Worm (Caenorhabditis elegans) whole organism, mixed stage, embryonic: Measurements from ENCODE around the gene ZK945.7.

Experiments
- M03D4.4 ChIP-seq: sonication (generic microtip); optimal IDR thresholded peaks from 2 replicates; lab custom pipeline; 2017; ENCODE audit warnings: mild to moderate bottlenecking, missing genetic modification characterization, missing compliant biosample characterization
- bed-3 ChIP-seq: fragments of 200-800 bp; sonication (Bioruptor generic); optimal IDR thresholded peaks from 3 replicates; lab custom pipeline; 2018; ENCODE audit warnings: mild to moderate bottlenecking, missing genetic modification characterization, moderate library complexity, missing compliant biosample characterization
- blmp-1 ChIP-seq: fragments of 150-350 bp; optimal IDR thresholded peaks from 2 replicates; lab custom pipeline; 2014; ENCODE audit warnings: missing biosample characterization, missing genetic modification characterization
- ceh-39 ChIP-seq: fragments of 150-350 bp; optimal IDR thresholded peaks from 2 replicates; lab custom pipeline; 2014; ENCODE audit warnings: missing biosample characterization, missing genetic modification characterization
- ceh-43 ChIP-seq: fragments of 200-800 bp; sonication (Bioruptor generic); optimal IDR thresholded peaks from 2 replicates; lab custom pipeline; 2018; ENCODE audit warnings: mild to moderate bottlenecking, missing genetic modification characterization, moderate library complexity, missing compliant biosample characterization
- ceh-83 ChIP-seq: fragments of 200-800 bp; sonication (Bioruptor generic); optimal IDR thresholded peaks from 2 replicates; lab custom pipeline; 2018; ENCODE audit warnings: mild to moderate bottlenecking, missing genetic modification characterization, missing compliant biosample characterization
- ces-1 ChIP-seq: fragments of 150-350 bp; optimal IDR thresholded peaks from 2 replicates; lab custom pipeline; 2014; ENCODE audit warnings: missing biosample characterization, missing genetic modification reagents, missing genetic modification characterization
- cnd-1 ChIP-seq: fragments of 200-800 bp; sonication (Bioruptor generic); optimal IDR thresholded peaks from 2 replicates; lab custom pipeline; 2018; ENCODE audit warnings: mild to moderate bottlenecking, missing genetic modification characterization, missing compliant biosample characterization
- drap-1 ChIP-seq: fragments of 200-800 bp; sonication (Bioruptor generic); optimal IDR thresholded peaks from 3 replicates; lab custom pipeline; 2018; ENCODE audit warnings: mild to moderate bottlenecking, missing genetic modification characterization, missing compliant biosample characterization
- elt-1 ChIP-seq: sonication (generic microtip); optimal IDR thresholded peaks from 2 replicates; lab custom pipeline; 2017; ENCODE audit warnings: missing genetic modification characterization, mild to moderate bottlenecking, missing compliant biosample characterization, antibody characterized with exemption, moderate library complexity, borderline replicate concordance; ENCODE audit not compliant: insufficient read depth
- elt-3 ChIP-seq: fragments of 150-350 bp; optimal IDR thresholded peaks from 2 replicates; lab custom pipeline; 2014; ENCODE audit warnings: missing biosample characterization, missing genetic modification characterization
- ham-2 ChIP-seq: fragments of 200-800 bp; sonication (Bioruptor generic); optimal IDR thresholded peaks from 2 replicates; lab custom pipeline; 2018; ENCODE audit warnings: mild to moderate bottlenecking, missing genetic modification characterization, missing compliant biosample characterization
- hlh-1 ChIP-seq: fragments of 150-350 bp; optimal IDR thresholded peaks from 2 replicates; lab custom pipeline; 2014; ENCODE audit warnings: missing biosample characterization, missing genetic modification reagents, missing genetic modification characterization
- lin-13 ChIP-seq: fragments of 150-350 bp; optimal IDR thresholded peaks from 2 replicates; lab custom pipeline; 2014; ENCODE audit warnings: missing biosample characterization, missing genetic modification characterization
- mep-1 ChIP-seq: fragments of 150-350 bp; optimal IDR thresholded peaks from 2 replicates; lab custom pipeline; 2017; ENCODE audit warnings: missing biosample characterization, missing genetic modification reagents, missing genetic modification characterization, inconsistent platforms
- mls-2 ChIP-seq: sonication (generic microtip); optimal IDR thresholded peaks from 2 replicates; lab custom pipeline; 2016; ENCODE audit warnings: mild to moderate bottlenecking, missing genetic modification characterization, moderate library complexity, missing compliant biosample characterization
- nhr-12 ChIP-seq: fragments of 150-350 bp; optimal IDR thresholded peaks from 2 replicates; lab custom pipeline; 2014; ENCODE audit warnings: missing biosample characterization, missing genetic modification characterization
- nhr-2 ChIP-seq: fragments of 150-350 bp; optimal IDR thresholded peaks from 2 replicates; lab custom pipeline; 2014; ENCODE audit warnings: missing biosample characterization, missing genetic modification characterization
- nhr-237 ChIP-seq: fragments of 150-350 bp; optimal IDR thresholded peaks from 2 replicates; lab custom pipeline; 2014; ENCODE audit warnings: missing biosample characterization, missing genetic modification characterization
- nhr-28 ChIP-seq: fragments of 150-350 bp; optimal IDR thresholded peaks from 2 replicates; lab custom pipeline; 2014; ENCODE audit warnings: missing biosample characterization, missing genetic modification characterization
- nhr-76 ChIP-seq: sonication (generic microtip); optimal IDR thresholded peaks from 2 replicates; lab custom pipeline; 2017; ENCODE audit warnings: missing biosample characterization, missing genetic modification characterization
- pha-4 ChIP-seq: fragments of 150-350 bp; optimal IDR thresholded peaks from 2 replicates; lab custom pipeline; 2018; ENCODE audit warnings: missing biosample characterization, missing genetic modification reagents, missing genetic modification characterization
- sem-2 ChIP-seq: fragments of 200-800 bp; sonication (Bioruptor generic); optimal IDR thresholded peaks from 2 replicates; lab custom pipeline; 2018; ENCODE audit warnings: mild to moderate bottlenecking, missing genetic modification characterization, missing compliant biosample characterization
- snpc-4 ChIP-seq: fragments of 150-350 bp; optimal IDR thresholded peaks from 2 replicates; lab custom pipeline; 2014; ENCODE audit warnings: missing biosample characterization, missing genetic modification characterization
- sptf-1 ChIP-seq: sonication (generic microtip); optimal IDR thresholded peaks from 2 replicates; lab custom pipeline; 2017; ENCODE audit warnings: mild to moderate bottlenecking, missing genetic modification characterization, moderate library complexity, missing compliant biosample characterization
- tbx-8 ChIP-seq: fragments of 200-800 bp; sonication (Bioruptor generic); optimal IDR thresholded peaks from 2 replicates; lab custom pipeline; 2018; ENCODE audit warnings: mild to moderate bottlenecking, missing genetic modification characterization, moderate library complexity, missing compliant biosample characterization
- unc-120 ChIP-seq: sonication (generic microtip); optimal IDR thresholded peaks from 2 replicates; lab custom pipeline; 2017; ENCODE audit warnings: missing genetic modification characterization, missing compliant biosample characterization; ENCODE audit not compliant: poor library complexity, severe bottlenecking
- unc-39 ChIP-seq: fragments of 150-350 bp; optimal IDR thresholded peaks from 2 replicates; lab custom pipeline; 2014; ENCODE audit warnings: missing biosample characterization, missing genetic modification characterization
- unc-62 ChIP-seq: fragments of 150-350 bp; optimal IDR thresholded peaks from 2 replicates; lab custom pipeline; 2014; ENCODE audit warnings: missing biosample characterization, missing genetic modification reagents, missing genetic modification characterization
- zip-8 ChIP-seq: fragments of 150-350 bp; optimal IDR thresholded peaks from 2 replicates; lab custom pipeline; 2014; ENCODE audit warnings: missing biosample characterization, missing genetic modification characterization
- ztf-11 ChIP-seq: fragments of 150-350 bp; optimal IDR thresholded peaks from 2 replicates; lab custom pipeline; 2014; ENCODE audit warnings: missing biosample characterization, missing genetic modification characterization

ZK945.7 gene

ce11 chrII:10127389-10127788 is 19.1 kb upstream of the ZK945.7 start, which contains the start of gene F27E5.8:
Gene F27E5.8, minus strand, starts transcription at chrII:10127489.
- TF ChIP-seq snpc-4 (tag; lab: Kevin White, UChicago) = no peak
- no peak for TF ChIP-seq nhr-237 (tag; lab: Kevin White, UChicago)

ce11 chrII:10122465-10122864 is 14.2 kb upstream of the ZK945.7 start, which contains the start of gene F27E5.7:
Gene F27E5.7, plus strand, starts transcription at chrII:10122765.
- TF ChIP-seq nhr-237 (tag; lab: Kevin White, UChicago) = no peak
- TF ChIP-seq pha-4 = no peak
- TF ChIP-seq ztf-11 (tag; lab: Kevin White, UChicago) = no peak

- TF ChIP-seq unc-62 (no peak), nhr-28 (tag; lab: Kevin White, UChicago) (no peak), cnd-1 (tag; lab: Kevin White, UChicago) (no peak), nhr-76 (no peak), sem-2 (GFP tag; lab: Kevin White, UChicago) (no peak), tbx-8 (no peak), mep-1 (tag; lab: Kevin White, UChicago) (no peak), drap-1 (GFP tag; lab: Kevin White, UChicago) (no peak), ces-1 (no peak), unc-120 (tag; lab: Kevin White, UChicago) (no peak), blmp-1 (tag; lab: Kevin White, UChicago) (no peak)
Measured at ce11 chrII:10121725-10122124, 13.4 kb upstream of the ZK945.7 start, which contains the start of gene lov-1. Gene lov-1, minus strand, starts transcription at chrII:10121825.

- no peak for TF ChIP-seq ztf-11 (tag; lab: Kevin White, UChicago)
- TF ChIP-seq nhr-76 = no peak
- no peak for TF ChIP-seq elt-1 (tag; lab: Kevin White, UChicago)
- no peak for TF ChIP-seq nhr-28 (tag; lab: Kevin White, UChicago)
- TF ChIP-seq ceh-83 = no peak
- TF ChIP-seq pha-4 = no peak
- no peak for TF ChIP-seq hlh-1 (tag; lab: Kevin White, UChicago)
- no peak for TF ChIP-seq elt-3 (tag; lab: Kevin White, UChicago)
- no peak for TF ChIP-seq unc-39 (tag; lab: Kevin White, UChicago)
- no peak for TF ChIP-seq nhr-12 (tag; lab: Kevin White, UChicago)
- no peak for TF ChIP-seq sem-2 (GFP tag; lab: Kevin White, UChicago)
- TF ChIP-seq blmp-1 (tag; lab: Kevin White, UChicago) = no peak
- TF ChIP-seq M03D4.4 (tag; lab: Kevin White, UChicago) = no peak
- TF ChIP-seq ceh-39 (tag; lab: Kevin White, UChicago) = no peak
Measured at ce11 chrII:10116690-10117089, 8.4 kb upstream of the ZK945.7 start.

ce11 chrII:10106870-10107269 is 1.4 kb downstream of the ZK945.7 start, which contains the start of gene ZK945.6:
Gene ZK945.6, minus strand, starts transcription at chrII:10106970.
- TF ChIP-seq ceh-39 (tag; lab: Kevin White, UChicago) (no peak), tbx-8 (no peak), ztf-11 (tag; lab: Kevin White, UChicago) (no peak), ham-2 (no peak), nhr-28 (tag; lab: Kevin White, UChicago) (no peak), sem-2 (GFP tag; lab: Kevin White, UChicago) (no peak), nhr-2 (tag; lab: Kevin White, UChicago) (no peak), hlh-1 (tag; lab: Kevin White, UChicago) (no peak), ceh-43 (no peak)

- no peak for TF ChIP-seq mls-2 (tag; lab: Kevin White, UChicago)
- TF ChIP-seq lin-13 (tag; lab: Kevin White, UChicago) = no peak
- no peak for TF ChIP-seq mep-1 (tag; lab: Kevin White, UChicago)
- no peak for TF ChIP-seq drap-1 (GFP tag; lab: Kevin White, UChicago)
- no peak for TF ChIP-seq cnd-1 (tag; lab: Kevin White, UChicago)
- TF ChIP-seq ceh-43 = no peak
- no peak for TF ChIP-seq tbx-8
- TF ChIP-seq ham-2 = no peak
- no peak for TF ChIP-seq pha-4
- no peak for TF ChIP-seq blmp-1 (tag; lab: Kevin White, UChicago)
- no peak for TF ChIP-seq snpc-4 (tag; lab: Kevin White, UChicago)
- no peak for TF ChIP-seq nhr-12 (tag; lab: Kevin White, UChicago)
- no peak for TF ChIP-seq unc-120 (tag; lab: Kevin White, UChicago)
- TF ChIP-seq zip-8 = no peak
- no peak for TF ChIP-seq elt-1 (tag; lab: Kevin White, UChicago)
- no peak for TF ChIP-seq hlh-1 (tag; lab: Kevin White, UChicago)
- no peak for TF ChIP-seq sptf-1 (tag; lab: Kevin White, UChicago)
- no peak for TF ChIP-seq bed-3 (GFP tag; lab: Kevin White, UChicago)
- TF ChIP-seq, all 35 proteins: peak for 0
Measured at ce11 chrII:10105604-10106003, 2.7 kb downstream of the ZK945.7 start, which contains the start of gene ZK945.4. Gene ZK945.4, minus strand, starts transcription at chrII:10105704.
